Worm (Caenorhabditis elegans) whole organism, L1 larva: ENCODE data around the gene F12F6.7.

Experiments
- ceh-82 ChIP-seq, 3 experiments: fragments of 150-350 bp in 1 of 3; sonication (generic microtip) in 2 of 3; optimal IDR thresholded peaks; 2 replicates each; lab custom pipeline; 2014 to 2017; ENCODE audit warnings: missing biosample characterization in 3 of 3, missing genetic modification characterization in 3 of 3
- fos-1 ChIP-seq: fragments of 150-350 bp; optimal IDR thresholded peaks from 2 replicates; lab custom pipeline; 2014; ENCODE audit warnings: missing biosample characterization, missing genetic modification characterization
- isw-1 ChIP-seq: fragments of 200-800 bp; sonication (Bioruptor generic); IDR thresholded peaks from 2 replicates; pipeline ENCODE4 v1.3.6; 2022; ENCODE audit warnings: missing genetic modification characterization, missing compliant biosample characterization
- skn-1 ChIP-seq: fragments of 150-350 bp; optimal IDR thresholded peaks from 2 replicates; lab custom pipeline; 2014; ENCODE audit warnings: missing biosample characterization, missing genetic modification characterization
- tbx-2 ChIP-seq: sonication (generic microtip); optimal IDR thresholded peaks from 2 replicates; lab custom pipeline; 2016; ENCODE audit warnings: missing genetic modification characterization, missing compliant biosample characterization
- unc-62 ChIP-seq: fragments of 150-350 bp; optimal IDR thresholded peaks from 2 replicates; lab custom pipeline; 2014; ENCODE audit warnings: missing biosample characterization, missing genetic modification reagents, missing genetic modification characterization

ce11 chrIV:11568249-11568940, 6.8 kb upstream of the F12F6.7 start:
- no peak for TF ChIP-seq isw-1 (GFP tag; lab: Robert Waterston, UW)
- TF ChIP-seq tbx-2 (tag; lab: Kevin White, UChicago): no peak
- TF ChIP-seq skn-1 (tag; lab: Kevin White, UChicago): no peak
- TF ChIP-seq fos-1 (tag; lab: Kevin White, UChicago): no peak
- no peak for TF ChIP-seq unc-62 (GFP tag; lab: Kevin White, UChicago)
- TF ChIP-seq ceh-82 (tag; optimal IDR thresholded peaks at IDR 0.05; lab: Kevin White, UChicago): no peak
